Worm (Caenorhabditis elegans): Measurements from ENCODE around the gene F47B10.5.

DNA sequence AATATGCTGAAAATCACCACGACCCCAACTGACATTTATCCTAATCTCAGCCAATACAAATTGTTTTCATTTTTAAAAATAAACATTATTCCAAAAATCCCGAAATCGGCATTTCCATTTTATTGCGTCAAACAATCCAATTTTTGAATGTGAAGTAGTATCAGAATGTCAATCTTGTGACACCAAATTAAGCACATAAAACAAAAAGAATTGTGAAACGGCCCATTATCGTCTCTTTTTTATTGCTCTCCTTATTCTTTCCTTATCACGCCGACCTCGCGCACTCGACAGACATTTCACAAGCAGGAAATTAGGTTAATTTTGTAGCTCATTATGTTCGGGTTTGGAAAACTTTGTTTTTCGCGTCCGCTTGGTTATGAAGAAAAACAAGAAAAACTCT is 9.8 kb downstream of the F47B10.5 start, which contains the start of gene T21E8.4:
- TF ChIP-seq klf-2 (GFP tag; conservative IDR thresholded peaks at IDR 0.05) (no peak), med-1 (GFP tag; optimal IDR thresholded peaks at IDR 0.05; ENCODE audit: insufficient read depth) (no peak), ztf-23 (GFP tag; IDR thresholded peaks at IDR 0.05) (no peak), ref-1 (GFP tag; conservative IDR thresholded peaks at IDR 0.05) (no peak), cog-1 (tag; optimal IDR thresholded peaks at IDR 0.05) (no peak), flt-1 (GFP tag; IDR thresholded peaks at IDR 0.05) (no peak), T22C8.4 (GFP tag; IDR thresholded peaks at IDR 0.05) (no peak), ztf-29 (GFP tag; IDR thresholded peaks at IDR 0.05) (no peak)
